Worm (Caenorhabditis elegans) whole organism, midembryonic: ENCODE data around the gene srz-1.

ENCODE experiments used
- T22C8.4 ChIP-seq: fragments of 200-800 bp; sonication (Bioruptor generic); IDR thresholded peaks from 2 replicates; pipeline ENCODE4 v1.3.6; 2022; ENCODE audit warnings: missing genetic modification characterization, missing compliant biosample characterization
- cog-1 ChIP-seq: sonication (generic microtip); optimal IDR thresholded peaks from 2 replicates; lab custom pipeline; 2016; ENCODE audit warnings: missing genetic modification characterization, missing compliant biosample characterization
- flt-1 ChIP-seq: fragments of 200-800 bp; sonication (Bioruptor generic); IDR thresholded peaks from 2 replicates; pipeline ENCODE4 v1.3.6; 2022; ENCODE audit warnings: missing genetic modification characterization, missing compliant biosample characterization
- klf-2 ChIP-seq: fragments of 200-800 bp; sonication (Bioruptor generic); conservative IDR thresholded peaks from 2 replicates; pipeline ENCODE4 v1.3.6; 2022; ENCODE audit warnings: missing genetic modification reagents, missing genetic modification characterization, missing compliant biosample characterization
- med-1 ChIP-seq: sonication (generic microtip); optimal IDR thresholded peaks from 2 replicates; lab custom pipeline; 2017; ENCODE audit warnings: missing genetic modification characterization, mild to moderate bottlenecking, missing compliant biosample characterization, antibody characterized with exemption, missing genetic modification reagents; ENCODE audit not compliant: insufficient read depth
- tab-1 ChIP-seq: fragments of 200-800 bp; sonication (Bioruptor generic); IDR thresholded peaks from 2 replicates; pipeline ENCODE4 v1.3.6; 2022; ENCODE audit warnings: missing genetic modification characterization, missing compliant biosample characterization
- ztf-23 ChIP-seq: fragments of 200-800 bp; sonication (Bioruptor generic); IDR thresholded peaks from 2 replicates; pipeline ENCODE4 v1.3.6; 2022; ENCODE audit warnings: missing genetic modification reagents, missing genetic modification characterization, missing compliant biosample characterization
- ztf-29 ChIP-seq: fragments of 200-800 bp; sonication (Bioruptor generic); IDR thresholded peaks from 2 replicates; pipeline ENCODE4 v1.3.6; 2022; ENCODE audit warnings: missing genetic modification reagents, missing genetic modification characterization, missing compliant biosample characterization

ce11 chrV:16645201-16645940 is 30.3 kb upstream of the srz-1 start, which contains the start of gene W06G6.17:
- TF ChIP-seq ztf-23 (GFP tag; lab: Robert Waterston, UW) (no peak), klf-2 (GFP tag; lab: Robert Waterston, UW) (no peak), tab-1 (GFP tag; lab: Robert Waterston, UW) (no peak), med-1 (GFP tag; lab: Kevin White, UChicago) (no peak), ztf-29 (GFP tag; lab: Robert Waterston, UW) (no peak), flt-1 (no peak), cog-1 (tag; lab: Kevin White, UChicago) (no peak), T22C8.4 (no peak)
